Worm (Caenorhabditis elegans) whole organism, young adult: ENCODE data around the gene E02H4.4.

ENCODE experiments used
- B0261.1 ChIP-seq: sonication (generic microtip); optimal IDR thresholded peaks from 2 replicates; lab custom pipeline; 2016; ENCODE audit warnings: mild to moderate bottlenecking, missing genetic modification characterization, moderate library complexity, missing compliant biosample characterization
- F52B5.7 ChIP-seq: sonication (generic microtip); optimal IDR thresholded peaks from 2 replicates; lab custom pipeline; 2016; ENCODE audit warnings: mild to moderate bottlenecking, missing genetic modification characterization, missing compliant biosample characterization
- K11D2.4 ChIP-seq: fragments of 200-800 bp; sonication (Bioruptor generic); IDR thresholded peaks from 2 replicates; pipeline ENCODE4 v1.3.6; 2022; ENCODE audit warnings: missing genetic modification reagents, missing genetic modification characterization, missing compliant biosample characterization
- Y95B8A.8 ChIP-seq: fragments of 200-800 bp; sonication (Bioruptor generic); IDR thresholded peaks from 2 replicates; pipeline ENCODE4 v1.3.6; 2022; ENCODE audit warnings: missing genetic modification reagents, missing genetic modification characterization, missing compliant biosample characterization
- akir-1 ChIP-seq: fragments of 200-800 bp; sonication (Bioruptor generic); optimal IDR thresholded peaks from 2 replicates; lab custom pipeline; 2018; ENCODE audit warnings: mild to moderate bottlenecking, missing genetic modification characterization, moderate library complexity, missing compliant biosample characterization
- ama-1 ChIP-seq, 3 experiments: fragments of 150-350 bp in 1 of 3; sonication (generic microtip) in 2 of 3; optimal IDR thresholded peaks; 2 replicates each; lab custom pipeline; 2014 to 2018; ENCODE audit warnings: missing biosample characterization in 2 of 3, missing genetic modification characterization in 2 of 3, missing genetic modification reagents in 2 of 3
- attf-5 ChIP-seq: fragments of 200-800 bp; sonication (Bioruptor generic); optimal IDR thresholded peaks from 2 replicates; lab custom pipeline; 2018; ENCODE audit warnings: mild to moderate bottlenecking, missing genetic modification characterization, missing compliant biosample characterization
- ceh-40 ChIP-seq: fragments of 200-800 bp; sonication (Bioruptor generic); IDR thresholded peaks from 2 replicates; pipeline ENCODE4 v1.3.6; 2022; ENCODE audit warnings: missing genetic modification characterization, missing compliant biosample characterization
- ceh-58 ChIP-seq: fragments of 200-800 bp; sonication (Bioruptor generic); IDR thresholded peaks from 2 replicates; pipeline ENCODE4 v1.3.6; 2022; ENCODE audit warnings: missing genetic modification characterization, missing compliant biosample characterization
- chd-7 ChIP-seq: sonication (generic microtip); optimal IDR thresholded peaks from 2 replicates; lab custom pipeline; 2016; ENCODE audit warnings: mild to moderate bottlenecking, missing genetic modification characterization, moderate library complexity, missing compliant biosample characterization
- dox-1 ChIP-seq: fragments of 200-800 bp; sonication (Bioruptor generic); IDR thresholded peaks from 2 replicates; pipeline ENCODE4 v1.3.6; 2022; ENCODE audit warnings: missing genetic modification reagents, missing genetic modification characterization, missing compliant biosample characterization
- dpl-1 ChIP-seq: fragments of 150-350 bp; optimal IDR thresholded peaks from 2 replicates; lab custom pipeline; 2014; ENCODE audit warnings: missing biosample characterization, missing genetic modification reagents, missing genetic modification characterization
- egrh-3 ChIP-seq: fragments of 200-800 bp; sonication (Bioruptor generic); IDR thresholded peaks from 2 replicates; pipeline ENCODE4 v1.3.6; 2022; ENCODE audit warnings: missing genetic modification reagents, missing genetic modification characterization, missing compliant biosample characterization
- gei-17 ChIP-seq: fragments of 200-800 bp; sonication (Bioruptor generic); optimal IDR thresholded peaks from 2 replicates; lab custom pipeline; 2018; ENCODE audit warnings: mild to moderate bottlenecking, missing genetic modification characterization, missing compliant biosample characterization
- him-1 ChIP-seq: sonication (generic microtip); optimal IDR thresholded peaks from 2 replicates; lab custom pipeline; 2016; ENCODE audit warnings: missing genotype, missing genetic modification reagents, missing genetic modification characterization, missing compliant biosample characterization
- let-526 ChIP-seq: fragments of 200-800 bp; sonication (Bioruptor generic); IDR thresholded peaks from 2 replicates; pipeline ENCODE4 v1.3.6; 2022; ENCODE audit warnings: missing genetic modification reagents, missing genetic modification characterization, missing compliant biosample characterization
- lin-26 ChIP-seq: fragments of 200-800 bp; sonication (Bioruptor generic); IDR thresholded peaks from 2 replicates; pipeline ENCODE4 v1.3.6; 2022; ENCODE audit warnings: missing genetic modification reagents, missing genetic modification characterization, missing compliant biosample characterization
- lin-40 ChIP-seq: sonication (generic microtip); optimal IDR thresholded peaks from 2 replicates; lab custom pipeline; 2016; ENCODE audit warnings: missing genetic modification characterization, mild to moderate bottlenecking, missing compliant biosample characterization, missing genotype, missing genetic modification reagents
- lir-1 ChIP-seq: fragments of 200-800 bp; sonication (Bioruptor generic); conservative IDR thresholded peaks from 2 replicates; pipeline ENCODE4 v1.3.6; 2022; ENCODE audit warnings: missing genetic modification reagents, missing genetic modification characterization, missing compliant biosample characterization
- lsl-1 ChIP-seq: fragments of 200-800 bp; sonication (Bioruptor generic); optimal IDR thresholded peaks from 2 replicates; lab custom pipeline; 2018; ENCODE audit warnings: mild to moderate bottlenecking, missing genetic modification characterization, moderate library complexity, missing compliant biosample characterization
- madf-10 ChIP-seq: sonication (generic microtip); optimal IDR thresholded peaks from 2 replicates; lab custom pipeline; 2016; ENCODE audit warnings: mild to moderate bottlenecking, missing genetic modification characterization, missing compliant biosample characterization
- madf-8 ChIP-seq: fragments of 200-800 bp; sonication (Bioruptor generic); conservative IDR thresholded peaks from 2 replicates; pipeline ENCODE4 v1.3.6; 2022; ENCODE audit warnings: missing genetic modification reagents, missing genetic modification characterization, missing compliant biosample characterization
- mcd-1 ChIP-seq: fragments of 200-800 bp; sonication (Bioruptor generic); IDR thresholded peaks from 2 replicates; pipeline ENCODE4 v1.3.6; 2022; ENCODE audit warnings: missing genetic modification reagents, missing genetic modification characterization, missing compliant biosample characterization
- nfya-2 ChIP-seq: fragments of 200-800 bp; sonication (Bioruptor generic); IDR thresholded peaks from 2 replicates; pipeline ENCODE4 v1.3.6; 2022; ENCODE audit warnings: missing genetic modification reagents, missing genetic modification characterization, missing compliant biosample characterization
- nhr-179 ChIP-seq: sonication (generic microtip); optimal IDR thresholded peaks from 2 replicates; lab custom pipeline; 2016; ENCODE audit warnings: mild to moderate bottlenecking, missing genetic modification characterization, missing compliant biosample characterization
- rcor-1 ChIP-seq: fragments of 200-800 bp; sonication (Bioruptor generic); IDR thresholded peaks from 2 replicates; pipeline ENCODE4 v1.3.6; 2022; ENCODE audit warnings: missing genetic modification reagents, missing genetic modification characterization, missing compliant biosample characterization
- rec-8 ChIP-seq, 2 experiments: sonication (generic microtip); optimal IDR thresholded peaks; 2 replicates each; lab custom pipeline; 2016; ENCODE audit warnings: mild to moderate bottlenecking in 2 of 2, missing genetic modification characterization in 2 of 2, missing genetic modification reagents in 2 of 2, missing genotype in 2 of 2, missing biosample characterization in 1 of 2, missing compliant biosample characterization in 1 of 2, moderate library complexity in 1 of 2
- repo-1 ChIP-seq: sonication (generic microtip); optimal IDR thresholded peaks from 2 replicates; lab custom pipeline; 2017; ENCODE audit warnings: mild to moderate bottlenecking, missing genetic modification characterization, missing compliant biosample characterization
- snpc-1.1 ChIP-seq: sonication (generic microtip); optimal IDR thresholded peaks from 2 replicates; lab custom pipeline; 2017; ENCODE audit warnings: missing genetic modification characterization, mild to moderate bottlenecking, missing compliant biosample characterization, antibody characterized with exemption, moderate library complexity, missing genotype, missing genetic modification reagents; ENCODE audit not compliant: insufficient read depth
- snpc-3.4 ChIP-seq: sonication (generic microtip); optimal IDR thresholded peaks from 2 replicates; lab custom pipeline; 2017; ENCODE audit warnings: missing genetic modification characterization, mild to moderate bottlenecking, missing compliant biosample characterization, antibody characterized with exemption, moderate library complexity, missing genotype, missing genetic modification reagents
- snpc-4 ChIP-seq, 5 experiments: fragments of 150-350 bp in 1 of 5; sonication (generic microtip) in 4 of 5; optimal IDR thresholded peaks; 2 replicates each; lab custom pipeline; 2014 to 2018; ENCODE audit warnings: missing genetic modification characterization in 5 of 5, missing biosample characterization in 3 of 5, antibody characterized with exemption in 2 of 5, mild to moderate bottlenecking in 2 of 5, missing compliant biosample characterization in 2 of 5, missing genotype in 2 of 5, moderate library complexity in 2 of 5, missing genetic modification reagents in 1 of 5
- sptf-2 ChIP-seq: fragments of 200-800 bp; sonication (Bioruptor generic); optimal IDR thresholded peaks from 2 replicates; lab custom pipeline; 2018; ENCODE audit warnings: mild to moderate bottlenecking, missing genetic modification characterization, missing compliant biosample characterization
- unc-62 ChIP-seq: fragments of 150-350 bp; optimal IDR thresholded peaks from 2 replicates; lab custom pipeline; 2014; ENCODE audit warnings: missing biosample characterization, missing genetic modification reagents, missing genetic modification characterization
- xnd-1 ChIP-seq: sonication (generic microtip); optimal IDR thresholded peaks from 2 replicates; lab custom pipeline; 2016; ENCODE audit warnings: missing genotype, missing genetic modification reagents, missing genetic modification characterization, missing compliant biosample characterization
- ztf-25 ChIP-seq: fragments of 200-800 bp; sonication (Bioruptor generic); IDR thresholded peaks from 2 replicates; pipeline ENCODE4 v1.3.6; 2022; ENCODE audit warnings: missing genetic modification reagents, missing genetic modification characterization, missing compliant biosample characterization
- ztf-26 ChIP-seq: sonication (generic microtip); optimal IDR thresholded peaks from 2 replicates; lab custom pipeline; 2017; ENCODE audit warnings: missing genetic modification characterization, missing compliant biosample characterization
- ztf-3 ChIP-seq: fragments of 200-800 bp; sonication (Bioruptor generic); optimal IDR thresholded peaks from 2 replicates; lab custom pipeline; 2018; ENCODE audit warnings: mild to moderate bottlenecking, missing genetic modification characterization, missing compliant biosample characterization

E02H4.4 gene

DNA sequence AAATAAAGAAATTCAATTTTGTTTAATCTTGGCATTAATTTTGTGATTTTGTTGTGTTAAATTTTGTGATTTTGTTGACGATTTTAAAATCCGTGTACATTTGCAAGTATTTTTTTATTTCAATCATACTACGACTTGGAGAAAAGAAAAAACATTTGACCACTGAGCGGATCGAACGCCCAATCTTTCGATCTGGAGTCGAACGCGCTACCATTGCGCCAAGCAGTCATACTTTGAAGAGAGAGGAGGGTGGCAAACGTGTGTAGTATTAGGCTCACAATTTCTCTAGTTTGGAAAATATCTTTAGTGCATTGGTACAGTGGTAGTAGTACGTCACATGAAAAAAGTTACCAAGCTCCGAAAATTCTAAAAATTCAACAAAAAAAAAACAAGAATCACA, 29.0 kb upstream of the E02H4.4 start (continued):
- peak; percentile 19 for TF ChIP-seq madf-10 (tag; lab: Kevin White, UChicago)
- peak in 1 of 2 experiments; percentile 75 for TF ChIP-seq rec-8 (tag; optimal IDR thresholded peaks at IDR 0.05; lab: Kevin White, UChicago)
- no peak for TF ChIP-seq madf-8 (GFP tag; lab: Robert Waterston, UW)
- peak; percentile 58 for TF ChIP-seq nhr-179 (tag; lab: Kevin White, UChicago)
- TF ChIP-seq repo-1 (tag; lab: Kevin White, UChicago), result no peak
- no peak for TF ChIP-seq sptf-2 (GFP tag; lab: Kevin White, UChicago)
- TF ChIP-seq ceh-58 (GFP tag; lab: Robert Waterston, UW), result no peak
- TF ChIP-seq K11D2.4 (GFP tag; lab: Robert Waterston, UW), result no peak
- no peak for TF ChIP-seq xnd-1 (tag; lab: Kevin White, UChicago)
- TF ChIP-seq attf-5 (GFP tag; lab: Kevin White, UChicago), result no peak
- TF ChIP-seq rcor-1 (GFP tag; lab: Robert Waterston, UW), result no peak
- TF ChIP-seq nfya-2, result no peak
- no peak for TF ChIP-seq unc-62 (GFP tag; lab: Kevin White, UChicago)

ce11 chrX:14229306-14229845, 28.4 kb upstream of the E02H4.4 start:
- TF ChIP-seq ztf-3 (peak; percentile 15), akir-1 (GFP tag; lab: Kevin White, UChicago) (peak; percentile 54), lir-1 (GFP tag; lab: Robert Waterston, UW) (peak; percentile 74; the same call in 1 of the 2 replicates), egrh-3 (GFP tag; lab: Robert Waterston, UW) (peak; percentile 52; the same call in 1 of the 2 replicates)

DNA sequence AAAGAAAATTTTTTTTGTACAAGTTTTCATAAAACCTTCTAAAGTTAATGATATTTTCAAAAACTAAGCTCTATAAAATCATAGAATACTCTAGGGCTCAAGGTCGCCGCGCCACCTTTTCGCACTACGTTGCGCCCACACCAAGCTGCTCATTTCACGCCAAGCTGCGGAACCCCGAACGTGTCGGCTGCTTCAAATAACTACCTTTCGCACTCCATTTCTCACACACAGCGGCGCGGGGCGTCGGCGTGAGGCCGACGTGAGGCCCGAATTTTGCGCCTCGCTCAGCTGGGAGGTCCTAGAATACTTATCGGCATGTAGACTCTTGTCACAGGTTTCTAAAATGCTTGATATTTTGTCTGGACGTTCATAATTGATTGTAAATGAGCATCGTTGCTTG, 25.8 kb upstream of the E02H4.4 start:
- no peak for TF ChIP-seq dpl-1 (GFP tag; lab: Kevin White, UChicago)
- TF ChIP-seq lin-26, result no peak
- no peak for TF ChIP-seq ceh-40 (GFP tag; lab: Robert Waterston, UW)
- 0 out of 2 replicates have a peak, but pooled peaks have one; percentile 25 for TF ChIP-seq dox-1 (GFP tag; lab: Robert Waterston, UW)
- peak; percentile 45 for TF ChIP-seq snpc-4 (GFP tag; optimal IDR thresholded peaks at IDR 0.05; lab: Kevin White, UChicago)
- TF ChIP-seq snpc-4 (tag; optimal IDR thresholded peaks at IDR 0.05; lab: Kevin White, UChicago), result peak in 2 of 4 experiments; percentile 59 to 77
- no peak for TF ChIP-seq F52B5.7 (tag; lab: Kevin White, UChicago)
- no peak for TF ChIP-seq snpc-3.4 (tag; lab: Kevin White, UChicago)
- TF ChIP-seq lin-40 (tag; lab: Kevin White, UChicago), result no peak
- TF ChIP-seq, all 124 proteins: peak for 2

ce11 chrX:14234366-14234765, 23.4 kb upstream of the E02H4.4 start, which contains the start of gene srg-36:
srg-36 (minus strand) TSS chrX:14234466.
- TF ChIP-seq ama-1 (optimal IDR thresholded peaks at IDR 0.05; lab: Kevin White, UChicago), result no peak
- TF ChIP-seq ama-1 (GFP tag; optimal IDR thresholded peaks at IDR 0.05; lab: Kevin White, UChicago), result no peak
- no peak for TF ChIP-seq B0261.1
- no peak for TF ChIP-seq let-526
- TF ChIP-seq nhr-179 (tag; lab: Kevin White, UChicago), result no peak
- TF ChIP-seq ztf-26 (tag; lab: Kevin White, UChicago), result no peak
- no peak for TF ChIP-seq mcd-1 (GFP tag; lab: Robert Waterston, UW)
- no peak for TF ChIP-seq snpc-3.4 (tag; lab: Kevin White, UChicago)
- TF ChIP-seq gei-17 (GFP tag; lab: Kevin White, UChicago), result no peak
- TF ChIP-seq ztf-25 (GFP tag; lab: Robert Waterston, UW), result no peak
- no peak for TF ChIP-seq Y95B8A.8 (GFP tag; lab: Robert Waterston, UW)
- TF ChIP-seq him-1 (tag; lab: Kevin White, UChicago), result no peak
- no peak for TF ChIP-seq lsl-1 (GFP tag; lab: Kevin White, UChicago)
- TF ChIP-seq snpc-1.1, result no peak
- no peak for TF ChIP-seq ceh-40 (GFP tag; lab: Robert Waterston, UW)
- no peak for TF ChIP-seq chd-7 (tag; lab: Kevin White, UChicago)
